Worm (Caenorhabditis elegans) whole organism, L1 larva: ENCODE results near the gene F28C1.3.

Experiments used
- C04F5.9 ChIP-seq: sonication (generic microtip); optimal IDR thresholded peaks from 2 replicates; lab custom pipeline; 2016; ENCODE audit warnings: missing genetic modification characterization, missing compliant biosample characterization
- F16B12.6 ChIP-seq: fragments of 150-350 bp; optimal IDR thresholded peaks from 2 replicates; lab custom pipeline; 2014; ENCODE audit warnings: missing biosample characterization, missing genetic modification characterization
- Y116A8C.19 ChIP-seq: sonication (generic microtip); optimal IDR thresholded peaks from 2 replicates; lab custom pipeline; 2016; ENCODE audit warnings: missing compliant biosample characterization, missing genetic modification characterization, borderline replicate concordance
- aha-1 ChIP-seq: fragments of 150-350 bp; optimal IDR thresholded peaks from 2 replicates; lab custom pipeline; 2014; ENCODE audit warnings: missing biosample characterization, missing genetic modification characterization
- alr-1 ChIP-seq: fragments of 200-800 bp; sonication (Bioruptor generic); optimal IDR thresholded peaks from 2 replicates; lab custom pipeline; 2018; ENCODE audit warnings: borderline replicate concordance, mild to moderate bottlenecking, missing genetic modification characterization, missing compliant biosample characterization
- aly-2 ChIP-seq: fragments of 150-350 bp; optimal IDR thresholded peaks from 2 replicates; lab custom pipeline; 2014; ENCODE audit warnings: missing biosample characterization, missing genetic modification characterization
- ama-1 ChIP-seq: fragments of 150-350 bp; optimal IDR thresholded peaks from 2 replicates; lab custom pipeline; 2014
- blmp-1 ChIP-seq: fragments of 150-350 bp; optimal IDR thresholded peaks from 2 replicates; lab custom pipeline; 2014; ENCODE audit warnings: missing biosample characterization, missing genetic modification characterization
- ceh-8 ChIP-seq: fragments of 200-800 bp; sonication (Bioruptor generic); optimal IDR thresholded peaks from 2 replicates; lab custom pipeline; 2018; ENCODE audit warnings: mild to moderate bottlenecking, missing genetic modification characterization, moderate library complexity, missing compliant biosample characterization
- ceh-82 ChIP-seq, 3 experiments: fragments of 150-350 bp in 1 of 3; sonication (generic microtip) in 2 of 3; optimal IDR thresholded peaks; 2 replicates each; lab custom pipeline; 2014 to 2017; ENCODE audit warnings: missing biosample characterization in 3 of 3, missing genetic modification characterization in 3 of 3
- ceh-88 ChIP-seq: fragments of 200-800 bp; sonication (Bioruptor generic); IDR thresholded peaks from 2 replicates; pipeline ENCODE4 v1.3.6; 2022; ENCODE audit warnings: missing genetic modification characterization, missing compliant biosample characterization
- ceh-90 ChIP-seq: sonication (generic microtip); optimal IDR thresholded peaks from 2 replicates; lab custom pipeline; 2016; ENCODE audit warnings: missing genetic modification characterization, missing compliant biosample characterization
- ces-1 ChIP-seq: fragments of 150-350 bp; optimal IDR thresholded peaks from 2 replicates; lab custom pipeline; 2014; ENCODE audit warnings: missing biosample characterization, missing genetic modification reagents, missing genetic modification characterization
- dpl-1 ChIP-seq, 3 experiments: fragments of 150-350 bp in 2 of 3; sonication (generic microtip) in 1 of 3; optimal IDR thresholded peaks; 2 replicates each; lab custom pipeline; 2014 to 2017; ENCODE audit warnings: missing biosample characterization in 3 of 3, missing genetic modification characterization in 3 of 3, missing genetic modification reagents in 3 of 3
- efl-3 ChIP-seq: fragments of 200-800 bp; sonication (Bioruptor generic); optimal IDR thresholded peaks from 2 replicates; lab custom pipeline; 2018; ENCODE audit warnings: mild to moderate bottlenecking, missing genetic modification characterization, missing compliant biosample characterization
- elt-2 ChIP-seq: sonication (generic microtip); optimal IDR thresholded peaks from 2 replicates; lab custom pipeline; 2016; ENCODE audit warnings: missing genetic modification characterization, mild to moderate bottlenecking, inconsistent platforms, missing compliant biosample characterization, missing genetic modification reagents
- elt-3 ChIP-seq, 6 experiments: fragments of 150-350 bp in 1 of 6; sonication (generic microtip); optimal IDR thresholded peaks; 2 replicates each; lab custom pipeline; 2017 to 2018; ENCODE audit warnings: missing biosample characterization in 6 of 6, missing genetic modification characterization in 6 of 6, inconsistent platforms in 1 of 6
- ets-5 ChIP-seq: fragments of 200-800 bp; sonication (Bioruptor generic); IDR thresholded peaks from 2 replicates; pipeline ENCODE4 v1.3.6; 2022; ENCODE audit warnings: missing genetic modification characterization, missing compliant biosample characterization
- fkh-4 ChIP-seq: sonication (generic microtip); optimal IDR thresholded peaks from 2 replicates; lab custom pipeline; 2016; ENCODE audit warnings: missing compliant biosample characterization, missing genetic modification characterization, borderline replicate concordance
- fkh-8 ChIP-seq: sonication (generic microtip); optimal IDR thresholded peaks from 2 replicates; lab custom pipeline; 2016; ENCODE audit warnings: mild to moderate bottlenecking, missing genetic modification characterization, missing compliant biosample characterization
- grh-1 ChIP-seq: fragments of 200-800 bp; sonication (Bioruptor generic); IDR thresholded peaks from 2 replicates; pipeline ENCODE4 v1.3.6; 2022; ENCODE audit warnings: missing genetic modification reagents, missing genetic modification characterization, missing compliant biosample characterization
- hlh-4 ChIP-seq: sonication (generic microtip); optimal IDR thresholded peaks from 2 replicates; lab custom pipeline; 2016; ENCODE audit warnings: mild to moderate bottlenecking, missing genetic modification characterization, missing compliant biosample characterization
- irx-1 ChIP-seq: sonication (generic microtip); optimal IDR thresholded peaks from 2 replicates; lab custom pipeline; 2016; ENCODE audit warnings: missing genetic modification characterization, missing compliant biosample characterization
- lin-13 ChIP-seq: fragments of 150-350 bp; optimal IDR thresholded peaks from 2 replicates; lab custom pipeline; 2014; ENCODE audit warnings: missing biosample characterization, missing genetic modification reagents, missing genetic modification characterization
- lin-35 ChIP-seq, 2 experiments: fragments of 150-350 bp; optimal IDR thresholded peaks; 2 replicates each; lab custom pipeline; 2014; ENCODE audit warnings: missing biosample characterization in 2 of 2, missing genetic modification characterization in 2 of 2, missing genetic modification reagents in 2 of 2
- lin-39 ChIP-seq: fragments of 150-350 bp; optimal IDR thresholded peaks from 2 replicates; lab custom pipeline; 2014; ENCODE audit warnings: missing biosample characterization, missing genetic modification reagents, missing genetic modification characterization
- lir-3 ChIP-seq: sonication (generic microtip); optimal IDR thresholded peaks from 2 replicates; lab custom pipeline; 2016; ENCODE audit warnings: mild to moderate bottlenecking, missing genetic modification characterization, moderate library complexity, missing compliant biosample characterization; ENCODE audit not compliant: poor library complexity
- mdl-1 ChIP-seq, 2 experiments: fragments of 150-350 bp; optimal IDR thresholded peaks; 2 replicates each; lab custom pipeline; 2014 to 2017; ENCODE audit warnings: missing biosample characterization in 2 of 2, missing genetic modification characterization in 2 of 2, inconsistent platforms in 1 of 2
- mef-2 ChIP-seq: fragments of 150-350 bp; optimal IDR thresholded peaks from 2 replicates; lab custom pipeline; 2014; ENCODE audit warnings: missing biosample characterization, missing genetic modification characterization
- nhr-11 ChIP-seq: fragments of 150-350 bp; optimal IDR thresholded peaks from 2 replicates; lab custom pipeline; 2014; ENCODE audit warnings: missing biosample characterization, missing genetic modification characterization
- nhr-12 ChIP-seq: sonication (generic microtip); optimal IDR thresholded peaks from 2 replicates; lab custom pipeline; 2017; ENCODE audit warnings: missing biosample characterization, missing genetic modification characterization
- nhr-19 ChIP-seq: fragments of 200-800 bp; sonication (Bioruptor generic); conservative IDR thresholded peaks from 2 replicates; pipeline ENCODE4 v1.3.6; 2022; ENCODE audit warnings: missing genetic modification characterization, missing compliant biosample characterization
- nhr-20 ChIP-seq: sonication (generic microtip); optimal IDR thresholded peaks from 2 replicates; lab custom pipeline; 2016; ENCODE audit warnings: mild to moderate bottlenecking, missing genetic modification characterization, missing compliant biosample characterization
- nhr-237 ChIP-seq: fragments of 150-350 bp; optimal IDR thresholded peaks from 2 replicates; lab custom pipeline; 2014; ENCODE audit warnings: missing biosample characterization, missing genetic modification characterization
- nhr-47 ChIP-seq: sonication (generic microtip); optimal IDR thresholded peaks from 2 replicates; lab custom pipeline; 2016; ENCODE audit warnings: mild to moderate bottlenecking, missing genetic modification characterization, moderate library complexity, missing compliant biosample characterization
- nhr-76 ChIP-seq: sonication (generic microtip); optimal IDR thresholded peaks from 2 replicates; lab custom pipeline; 2017; ENCODE audit warnings: missing biosample characterization, missing genetic modification characterization
- nhr-77 ChIP-seq: fragments of 150-350 bp; optimal IDR thresholded peaks from 2 replicates; lab custom pipeline; 2014; ENCODE audit warnings: missing biosample characterization, missing genetic modification characterization
- nhr-85 ChIP-seq: sonication (generic microtip); peaks from one replicate; lab custom pipeline; 2016; ENCODE audit warnings: missing genetic modification characterization, inconsistent platforms, missing compliant biosample characterization
- nhr-90 ChIP-seq: sonication (generic microtip); optimal IDR thresholded peaks from 2 replicates; lab custom pipeline; 2016; ENCODE audit warnings: mild to moderate bottlenecking, missing genetic modification characterization, missing compliant biosample characterization; ENCODE audit not compliant: poor library complexity
- pag-3 ChIP-seq: sonication (generic microtip); optimal IDR thresholded peaks from 2 replicates; lab custom pipeline; 2017; ENCODE audit warnings: missing genetic modification characterization, mild to moderate bottlenecking, missing compliant biosample characterization, antibody characterized with exemption, borderline replicate concordance; ENCODE audit not compliant: insufficient read depth
- pqm-1 ChIP-seq: sonication (generic microtip); optimal IDR thresholded peaks from 3 replicates; lab custom pipeline; 2017; ENCODE audit warnings: missing biosample characterization, missing genetic modification characterization
- rnt-1 ChIP-seq: sonication (generic microtip); optimal IDR thresholded peaks from 2 replicates; lab custom pipeline; 2016; ENCODE audit warnings: mild to moderate bottlenecking, missing genetic modification characterization, moderate library complexity, missing compliant biosample characterization
- skn-1 ChIP-seq: fragments of 150-350 bp; optimal IDR thresholded peaks from 2 replicates; lab custom pipeline; 2014; ENCODE audit warnings: missing biosample characterization, missing genetic modification characterization
- snpc-4 ChIP-seq: fragments of 150-350 bp; optimal IDR thresholded peaks from 2 replicates; lab custom pipeline; 2014; ENCODE audit warnings: missing biosample characterization, missing genetic modification characterization
- snu-23 ChIP-seq: sonication (generic microtip); optimal IDR thresholded peaks from 2 replicates; lab custom pipeline; 2016; ENCODE audit warnings: missing genetic modification characterization, missing compliant biosample characterization
- sox-4 ChIP-seq: sonication (generic microtip); optimal IDR thresholded peaks from 2 replicates; lab custom pipeline; 2016; ENCODE audit warnings: missing genetic modification characterization, missing compliant biosample characterization
- tbx-2 ChIP-seq: sonication (generic microtip); optimal IDR thresholded peaks from 2 replicates; lab custom pipeline; 2016; ENCODE audit warnings: missing genetic modification characterization, missing compliant biosample characterization
- unc-130 ChIP-seq: fragments of 150-350 bp; optimal IDR thresholded peaks from 2 replicates; lab custom pipeline; 2017; ENCODE audit warnings: missing biosample characterization, missing genetic modification characterization, inconsistent platforms
- unc-30 ChIP-seq: sonication (generic microtip); optimal IDR thresholded peaks from 2 replicates; lab custom pipeline; 2017; ENCODE audit warnings: missing biosample characterization, missing genetic modification characterization
- unc-62 ChIP-seq: fragments of 150-350 bp; optimal IDR thresholded peaks from 2 replicates; lab custom pipeline; 2014; ENCODE audit warnings: missing biosample characterization, missing genetic modification reagents, missing genetic modification characterization
- unc-98 ChIP-seq: fragments of 200-800 bp; sonication (Bioruptor generic); IDR thresholded peaks from 2 replicates; pipeline ENCODE4 v1.3.6; 2022; ENCODE audit warnings: missing genetic modification characterization, missing compliant biosample characterization
- vab-15 ChIP-seq: sonication (generic microtip); optimal IDR thresholded peaks from 2 replicates; lab custom pipeline; 2017; ENCODE audit warnings: missing genotype, mild to moderate bottlenecking, missing genetic modification characterization, missing compliant biosample characterization
- xbp-1 ChIP-seq: sonication (generic microtip); optimal IDR thresholded peaks from 2 replicates; lab custom pipeline; 2016; ENCODE audit warnings: missing genetic modification characterization, missing compliant biosample characterization
- zip-4 ChIP-seq: fragments of 200-800 bp; sonication (Bioruptor generic); optimal IDR thresholded peaks from 2 replicates; lab custom pipeline; 2018; ENCODE audit warnings: mild to moderate bottlenecking, missing genetic modification characterization, moderate library complexity, missing compliant biosample characterization

Gene F28C1.3

ce11 chrV:12450441-12450840 lies 18.0 kb upstream of the F28C1.3 start, which contains the start of gene F28C1.1:
Gene F28C1.1, plus strand, starts transcription at chrV:12450805.
- TF ChIP-seq nhr-237 (tag; lab: Kevin White, UChicago) (peak; percentile 3), hlh-4 (no peak), unc-98 (GFP tag; lab: Robert Waterston, UW) (no peak), pag-3 (no peak), pqm-1 (tag; lab: Kevin White, UChicago) (no peak), lin-39 (tag; lab: Kevin White, UChicago) (no peak), ama-1 (lab: Kevin White, UChicago) (no peak), ces-1 (no peak), irx-1 (tag; lab: Kevin White, UChicago) (no peak), nhr-77 (tag; lab: Kevin White, UChicago) (no peak), nhr-20 (tag; lab: Kevin White, UChicago) (peak; percentile 25), nhr-85 (tag; lab: Kevin White, UChicago) (peak; percentile 23), lin-35 (GFP tag; optimal IDR thresholded peaks at IDR 0.05; lab: Kevin White, UChicago) (peak; percentile 86 to 95), xbp-1 (tag; lab: Kevin White, UChicago) (peak; percentile 18), nhr-11 (no peak), rnt-1 (tag; lab: Kevin White, UChicago) (peak; percentile 9), dpl-1 (GFP tag; optimal IDR thresholded peaks at IDR 0.05; lab: Kevin White, UChicago) (peak; percentile 84 to 92 (median 88)), nhr-76 (tag; lab: Kevin White, UChicago) (no peak), F16B12.6 (no peak), aly-2 (no peak), zip-4 (GFP tag; lab: Kevin White, UChicago) (no peak), C04F5.9 (no peak), tbx-2 (tag; lab: Kevin White, UChicago) (peak; percentile 12), nhr-12 (tag; lab: Kevin White, UChicago) (no peak), lir-3 (no peak), unc-130 (tag; lab: Kevin White, UChicago) (no peak), ceh-8 (GFP tag; lab: Kevin White, UChicago) (no peak), ets-5 (GFP tag; lab: Robert Waterston, UW) (no peak), grh-1 (GFP tag; lab: Robert Waterston, UW) (no peak), elt-2 (tag; lab: Kevin White, UChicago) (no peak), Y116A8C.19 (no peak), skn-1 (tag; lab: Kevin White, UChicago) (peak; percentile 68), nhr-19 (GFP tag; lab: Robert Waterston, UW) (no peak), lin-13 (GFP tag; lab: Kevin White, UChicago) (no peak), unc-30 (tag; lab: Kevin White, UChicago) (no peak), nhr-90 (tag; lab: Kevin White, UChicago) (peak; percentile 12), alr-1 (tag; lab: Kevin White, UChicago) (no peak), elt-3 (tag; optimal IDR thresholded peaks at IDR 0.05; lab: Kevin White, UChicago) (no peak), fkh-4 (no peak), ceh-90 (tag; lab: Kevin White, UChicago) (no peak), nhr-47 (tag; lab: Kevin White, UChicago) (peak; percentile 40), aha-1 (tag; lab: Kevin White, UChicago) (no peak), efl-3 (GFP tag; lab: Kevin White, UChicago) (no peak), vab-15 (no peak), ceh-82 (tag; optimal IDR thresholded peaks at IDR 0.05; lab: Kevin White, UChicago) (peak in 1 of 3 experiments; percentile 34), snu-23 (GFP tag; lab: Kevin White, UChicago) (no peak), unc-62 (GFP tag; lab: Kevin White, UChicago) (no peak), fkh-8 (tag; lab: Kevin White, UChicago) (no peak), mdl-1 (tag; optimal IDR thresholded peaks at IDR 0.05; lab: Kevin White, UChicago) (no peak), ceh-88 (no peak), blmp-1 (peak; percentile 29), snpc-4 (tag; lab: Kevin White, UChicago) (no peak), sox-4 (tag; lab: Kevin White, UChicago) (no peak), mef-2 (tag; lab: Kevin White, UChicago) (no peak)
